Fruit fly (Drosophila melanogaster) whole organism, prepupa: ENCODE results near the gene CG7724.

Source experiments
- CG15336 ChIP-seq: fragments of 200-800 bp; sonication (Bioruptor generic); IDR thresholded peaks from 2 replicates; pipeline ENCODE4 v1.3.6; 2022; ENCODE audit warnings: missing biosample characterization, missing genetic modification characterization
- CG31627 ChIP-seq: fragments of 200-800 bp; sonication (Bioruptor generic); optimal IDR thresholded peaks from 3 replicates; lab custom pipeline; 2016; ENCODE audit warnings: missing biosample characterization, missing genetic modification characterization
- CG3919 ChIP-seq: fragments of 200-800 bp; sonication (Bioruptor generic); optimal IDR thresholded peaks from 3 replicates; lab custom pipeline; 2016; ENCODE audit warnings: missing biosample characterization, missing genetic modification characterization
- CG4318 ChIP-seq: fragments of 200-800 bp; sonication (Bioruptor generic); optimal IDR thresholded peaks from 3 replicates; lab custom pipeline; 2017; ENCODE audit warnings: missing biosample characterization, mild to moderate bottlenecking, missing genetic modification characterization
- CG6163 ChIP-seq: fragments of 200-800 bp; sonication (Bioruptor generic); IDR thresholded peaks from 3 replicates; pipeline ENCODE4 v1.3.6; 2022; ENCODE audit warnings: missing biosample characterization, missing genetic modification characterization
- CG6792 ChIP-seq: fragments of 200-800 bp; sonication (Bioruptor generic); optimal IDR thresholded peaks from 3 replicates; lab custom pipeline; 2016; ENCODE audit warnings: missing biosample characterization, missing genetic modification characterization
- Ets96B ChIP-seq: fragments of 200-800 bp; optimal IDR thresholded peaks from 2 replicates; lab custom pipeline; 2019; ENCODE audit warnings: missing biosample characterization, mild to moderate bottlenecking, missing genetic modification characterization, moderate library complexity
- Hr4 ChIP-seq: fragments of 200-800 bp; sonication (Bioruptor generic); optimal IDR thresholded peaks from 3 replicates; lab custom pipeline; 2016; ENCODE audit warnings: missing biosample characterization, missing genetic modification characterization
- Lpt ChIP-seq: fragments of 200-800 bp; sonication (Bioruptor generic); optimal IDR thresholded peaks from 3 replicates; lab custom pipeline; 2016; ENCODE audit warnings: missing biosample characterization, missing genetic modification characterization
- Met ChIP-seq: fragments of 200-800 bp; sonication (Bioruptor generic); optimal IDR thresholded peaks from 3 replicates; lab custom pipeline; 2016; ENCODE audit warnings: missing biosample characterization, missing genetic modification characterization
- OdsH ChIP-seq: fragments of 200-800 bp; sonication (Bioruptor generic); optimal IDR thresholded peaks from 3 replicates; lab custom pipeline; 2016; ENCODE audit warnings: missing biosample characterization, missing genetic modification characterization
- cyc ChIP-seq: fragments of 200-800 bp; sonication (Bioruptor generic); optimal IDR thresholded peaks from 3 replicates; lab custom pipeline; 2016; ENCODE audit warnings: missing biosample characterization, missing genetic modification characterization
- esn ChIP-seq: fragments of 200-800 bp; sonication (Bioruptor generic); optimal IDR thresholded peaks from 2 replicates; lab custom pipeline; 2016; ENCODE audit warnings: missing biosample characterization, mild to moderate bottlenecking, missing genetic modification characterization, moderate library complexity
- fd85E ChIP-seq: fragments of 200-800 bp; sonication (Bioruptor generic); optimal IDR thresholded peaks from 3 replicates; lab custom pipeline; 2016; ENCODE audit warnings: missing biosample characterization, missing genetic modification characterization

dm6 chr3L:17006250-17006693 lies 49.1 kb upstream of the CG7724 start:
- TF ChIP-seq CG3919 (GFP tag; lab: Kevin White, UChicago) (peak; percentile 28), Ets96B (tag; lab: Kevin White, UChicago) (no peak), CG6792 (GFP tag; lab: Kevin White, UChicago) (no peak), fd85E (GFP tag; lab: Kevin White, UChicago) (no peak), cyc (GFP tag; lab: Kevin White, UChicago) (peak; percentile 28), Lpt (GFP tag; lab: Kevin White, UChicago) (no peak), Hr4 (GFP tag; lab: Kevin White, UChicago) (no peak), CG31627 (peak; percentile 33), CG6163 (no peak; the same call in 2 of the 3 replicates), CG4318 (GFP tag; lab: Kevin White, UChicago) (no peak), esn (GFP tag; lab: Kevin White, UChicago) (peak; percentile 9), Met (GFP tag; lab: Kevin White, UChicago) (peak; percentile 20), CG15336 (no peak), OdsH (GFP tag; lab: Kevin White, UChicago) (peak; percentile 6)
